Fruit fly (Drosophila melanogaster) whole organism, adult: ENCODE results near the gene Rtel1.

ENCODE experiments used
- CG14711 ChIP-seq: fragments of 200-800 bp; sonication (Bioruptor generic); optimal IDR thresholded peaks from 2 replicates; lab custom pipeline; 2018; ENCODE audit warnings: missing biosample characterization, mild to moderate bottlenecking, missing genetic modification characterization, moderate library complexity
- CG5204 ChIP-seq: fragments of 200-800 bp; sonication (Bioruptor generic); optimal IDR thresholded peaks from 2 replicates; lab custom pipeline; 2016; ENCODE audit warnings: missing biosample characterization, missing genetic modification characterization
- Clk ChIP-seq: fragments of 200-800 bp; sonication (Bioruptor generic); optimal IDR thresholded peaks from 2 replicates; lab custom pipeline; 2017; ENCODE audit warnings: missing biosample characterization, missing genetic modification characterization
- bab1 ChIP-seq: fragments of 200-800 bp; sonication (Bioruptor generic); optimal IDR thresholded peaks from 3 replicates; lab custom pipeline; 2019; ENCODE audit warnings: missing biosample characterization, mild to moderate bottlenecking, missing genetic modification characterization, moderate library complexity
- cic ChIP-seq: fragments of 200-800 bp; sonication (Bioruptor generic); optimal IDR thresholded peaks from 2 replicates; lab custom pipeline; 2017; ENCODE audit warnings: missing biosample characterization, mild to moderate bottlenecking, missing genetic modification characterization, moderate library complexity
- kay ChIP-seq: fragments of 200-800 bp; sonication (Bioruptor generic); peaks from one replicate; lab custom pipeline; 2016; ENCODE audit warnings: missing biosample characterization, missing genetic modification characterization, borderline replicate concordance
- toe ChIP-seq: fragments of 200-800 bp; sonication (Bioruptor generic); optimal IDR thresholded peaks from 2 replicates; lab custom pipeline; 2016; ENCODE audit warnings: missing biosample characterization, missing genetic modification characterization

- no peak for TF ChIP-seq toe (GFP tag; lab: Kevin White, UChicago)
- TF ChIP-seq Clk (GFP tag; lab: Kevin White, UChicago), result no peak
- no peak for TF ChIP-seq cic (GFP tag; lab: Kevin White, UChicago)
- no peak for TF ChIP-seq CG14711 (tag; lab: Kevin White, UChicago)
- no peak for TF ChIP-seq bab1
- TF ChIP-seq CG5204 (GFP tag; lab: Kevin White, UChicago), result no peak
- no peak for TF ChIP-seq kay (GFP tag; lab: Kevin White, UChicago)
Observed at dm6 chrX:5714786-5715185, 32.8 kb upstream of the Rtel1 start.
